Worm (Caenorhabditis elegans) whole organism, early embryonic: ENCODE results near the gene R08A2.2.

Experiments
- F13C5.2 ChIP-seq: sonication (generic microtip); optimal IDR thresholded peaks from 2 replicates; lab custom pipeline; 2017; ENCODE audit warnings: mild to moderate bottlenecking, missing genetic modification characterization, inconsistent platforms, missing compliant biosample characterization
- ama-1 ChIP-seq: fragments of 150-350 bp; optimal IDR thresholded peaks from 2 replicates; lab custom pipeline; 2014
- flt-1 ChIP-seq: fragments of 200-800 bp; sonication (Bioruptor generic); IDR thresholded peaks from 2 replicates; pipeline ENCODE4 v1.3.6; 2022; ENCODE audit warnings: missing genetic modification characterization, missing compliant biosample characterization
- hmbx-1 ChIP-seq: sonication (generic microtip); optimal IDR thresholded peaks from 2 replicates; lab custom pipeline; 2016; ENCODE audit warnings: mild to moderate bottlenecking, missing genetic modification characterization, missing compliant biosample characterization
- scrt-1 ChIP-seq: fragments of 200-800 bp; sonication (Bioruptor generic); IDR thresholded peaks from 2 replicates; pipeline ENCODE4 v1.3.6; 2022; ENCODE audit warnings: missing genetic modification characterization, missing compliant biosample characterization
- tbx-11 ChIP-seq: fragments of 200-800 bp; sonication (Bioruptor generic); IDR thresholded peaks from 2 replicates; pipeline ENCODE4 v1.3.6; 2022; ENCODE audit warnings: missing genetic modification characterization, missing compliant biosample characterization

ce11 chrV:14734187-14734765 lies 18.8 kb upstream of the R08A2.2 start, which contains the start of gene unc-61:
- TF ChIP-seq hmbx-1, result no peak
- no peak for TF ChIP-seq ama-1 (lab: Kevin White, UChicago)
- TF ChIP-seq flt-1 (GFP tag; lab: Robert Waterston, UW), result no peak
- TF ChIP-seq tbx-11 (GFP tag; lab: Robert Waterston, UW), result no peak
- no peak for TF ChIP-seq scrt-1 (GFP tag; lab: Robert Waterston, UW)
- no peak for TF ChIP-seq F13C5.2 (tag; lab: Kevin White, UChicago)
